Worm (Caenorhabditis elegans): ENCODE results near the gene ZK353.10.

DNA sequence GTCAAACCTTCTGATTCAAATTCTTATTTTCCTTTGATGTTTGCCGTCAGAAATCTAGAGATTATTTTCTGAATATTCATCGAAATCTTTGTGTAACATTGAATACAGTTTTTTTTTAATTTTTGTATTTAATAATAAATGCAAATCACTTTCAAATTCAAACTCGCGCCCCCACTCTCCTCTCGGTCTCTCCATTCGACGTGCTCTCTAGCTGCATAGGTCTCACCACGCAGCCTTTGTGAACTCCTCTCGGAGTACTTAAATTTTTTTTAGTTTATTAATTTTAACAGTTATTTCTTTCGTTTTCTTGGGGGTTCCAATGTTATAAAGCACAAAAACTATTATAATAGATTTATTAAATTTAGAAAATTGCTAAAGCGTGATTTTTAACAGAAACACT, 24.0 kb downstream of the ZK353.10 start:
- TF ChIP-seq nhr-12 (tag; optimal IDR thresholded peaks at IDR 0.05) (no peak), ceh-16 (tag; optimal IDR thresholded peaks at IDR 0.05) (no peak), nhr-11 (tag; optimal IDR thresholded peaks at IDR 0.05) (no peak)

Measured in whole organism, L3 larva.